Worm (Caenorhabditis elegans): ENCODE data around the gene pqn-71.
A peak's percentile ranks its signal among the peaks of the same experiment; 100 is the strongest.

The pqn-71 gene

ce11 chrV:15505068-15505467 lies 39.6 kb downstream of the pqn-71 start (continued):
- TF ChIP-seq lin-26 (GFP tag; IDR thresholded peaks at IDR 0.05) = peak; percentile 85
- peak; percentile 93 for TF ChIP-seq tbp1 (GFP tag; optimal IDR thresholded peaks at IDR 0.05)
- no peak; the same call in 1 of the 2 replicates for TF ChIP-seq zfh-2 (GFP tag; conservative IDR thresholded peaks at IDR 0.05)
- no peak for TF ChIP-seq nfya-1 (tag; optimal IDR thresholded peaks at IDR 0.05; ENCODE audit: borderline replicate concordance, insufficient read depth)
- TF ChIP-seq hmg-1.2 (GFP tag; IDR thresholded peaks at IDR 0.05) = peak; percentile 64
- 0 out of 2 replicates have a peak, but pooled peaks have one; percentile 15 for TF ChIP-seq ekl-4 (GFP tag; IDR thresholded peaks at IDR 0.05)
- TF ChIP-seq F49E8.2 (tag; optimal IDR thresholded peaks at IDR 0.05; ENCODE audit: insufficient read depth) = no peak
- 0 out of 2 replicates have a peak, but pooled peaks have one; percentile 14 for TF ChIP-seq madf-3 (GFP tag; IDR thresholded peaks at IDR 0.05)
- no peak for TF ChIP-seq rec-8 (tag; optimal IDR thresholded peaks at IDR 0.05)
- no peak for TF ChIP-seq egl-44 (GFP tag; IDR thresholded peaks at IDR 0.05)
- TF ChIP-seq T26A5.8 (tag; optimal IDR thresholded peaks at IDR 0.05) = no peak
- TF ChIP-seq F52B5.7 (tag; optimal IDR thresholded peaks at IDR 0.05) = peak; percentile 53
- TF ChIP-seq lin-40 (tag; optimal IDR thresholded peaks at IDR 0.05) = no peak
- TF ChIP-seq hmg-20 (GFP tag; IDR thresholded peaks at IDR 0.05) = no peak
- TF ChIP-seq ztf-26 (tag; optimal IDR thresholded peaks at IDR 0.05) = peak; percentile 22
- TF ChIP-seq tlf-1 (GFP tag; optimal IDR thresholded peaks at IDR 0.05) = no peak
- TF ChIP-seq ceh-91 (GFP tag; IDR thresholded peaks at IDR 0.05) = no peak
- TF ChIP-seq F39B2.1 (GFP tag; IDR thresholded peaks at IDR 0.05) = no peak
- no peak for TF ChIP-seq egrh-3 (GFP tag; IDR thresholded peaks at IDR 0.05)
- TF ChIP-seq ccch-3 (GFP tag; optimal IDR thresholded peaks at IDR 0.05) = no peak
- TF ChIP-seq lsl-1 (GFP tag; optimal IDR thresholded peaks at IDR 0.05) = peak; percentile 36
- TF ChIP-seq F55B11.4 (tag; optimal IDR thresholded peaks at IDR 0.05; ENCODE audit: borderline replicate concordance, insufficient read depth) = no peak
- no peak for TF ChIP-seq K12H6.12 (tag; optimal IDR thresholded peaks at IDR 0.05)
- TF ChIP-seq hsf-1 (GFP tag; IDR thresholded peaks at IDR 0.05) = 0 out of 2 replicates have a peak, but pooled peaks have one; percentile 42
- peak; percentile 33; the same call in 1 of the 2 replicates for TF ChIP-seq attf-6 (GFP tag; IDR thresholded peaks at IDR 0.05)
- TF ChIP-seq mcd-1 (GFP tag; IDR thresholded peaks at IDR 0.05) = peak; percentile 56; the same call in 1 of the 2 replicates
- TF ChIP-seq F10E7.11 (tag; optimal IDR thresholded peaks at IDR 0.05) = no peak
- TF ChIP-seq K11D2.4 (GFP tag; IDR thresholded peaks at IDR 0.05) = peak; percentile 43; the same call in 1 of the 2 replicates
- 0 out of 2 replicates have a peak, but pooled peaks have one; percentile 52 for TF ChIP-seq lir-1 (GFP tag; conservative IDR thresholded peaks at IDR 0.05)
- TF ChIP-seq B0035.1 (tag; optimal IDR thresholded peaks at IDR 0.05) = no peak
- TF ChIP-seq dpl-1 (GFP tag; optimal IDR thresholded peaks at IDR 0.05) = no peak
- TF ChIP-seq unc-62 (GFP tag; optimal IDR thresholded peaks at IDR 0.05) = no peak
- TF ChIP-seq Y53F4B.3 (GFP tag; IDR thresholded peaks at IDR 0.05) = no peak
- no peak for TF ChIP-seq F37B4.10 (GFP tag; IDR thresholded peaks at IDR 0.05)
- no peak for TF ChIP-seq snpc-1.3 (tag; optimal IDR thresholded peaks at IDR 0.05; ENCODE audit: insufficient read depth)
- TF ChIP-seq attf-5 (GFP tag; optimal IDR thresholded peaks at IDR 0.05) = peak; percentile 7
- no peak for TF ChIP-seq akir-1 (GFP tag; optimal IDR thresholded peaks at IDR 0.05)
- peak; percentile 75 for TF ChIP-seq snpc-4 (GFP tag; optimal IDR thresholded peaks at IDR 0.05)
- TF ChIP-seq snpc-4 (tag; optimal IDR thresholded peaks at IDR 0.05) = peak in 3 of 4 experiments; percentile 34 to 73 (median 41)
- TF ChIP-seq Y95B8A.8 (GFP tag; IDR thresholded peaks at IDR 0.05) = no peak
- no peak for TF ChIP-seq unc-130 (GFP tag; optimal IDR thresholded peaks at IDR 0.05)
- no peak for TF ChIP-seq hlh-12 (tag; optimal IDR thresholded peaks at IDR 0.05)
- no peak for TF ChIP-seq attf-3 (GFP tag; conservative IDR thresholded peaks at IDR 0.05)
- peak; percentile 52 for TF ChIP-seq athp-1 (tag; optimal IDR thresholded peaks at IDR 0.05)
- no peak for TF ChIP-seq mel-28 (tag; optimal IDR thresholded peaks at IDR 0.05; ENCODE audit: borderline replicate concordance)
- TF ChIP-seq him-1 (tag; optimal IDR thresholded peaks at IDR 0.05) = peak; percentile 20
- peak; percentile 71; the same call in 1 of the 2 replicates for TF ChIP-seq Y56A3A.18 (GFP tag; IDR thresholded peaks at IDR 0.05)
- TF ChIP-seq nhr-120 (GFP tag; IDR thresholded peaks at IDR 0.05) = 0 out of 2 replicates have a peak, but pooled peaks have one; percentile 30

All from whole organism, young adult.